Worm (Caenorhabditis elegans) whole organism, midembryonic: ENCODE measurements around the gene acl-14.

ENCODE experiments used
- T22C8.4 ChIP-seq: fragments of 200-800 bp; sonication (Bioruptor generic); IDR thresholded peaks from 2 replicates; pipeline ENCODE4 v1.3.6; 2022; ENCODE audit warnings: missing genetic modification characterization, missing compliant biosample characterization
- cog-1 ChIP-seq: sonication (generic microtip); optimal IDR thresholded peaks from 2 replicates; lab custom pipeline; 2016; ENCODE audit warnings: missing genetic modification characterization, missing compliant biosample characterization
- flt-1 ChIP-seq: fragments of 200-800 bp; sonication (Bioruptor generic); IDR thresholded peaks from 2 replicates; pipeline ENCODE4 v1.3.6; 2022; ENCODE audit warnings: missing genetic modification characterization, missing compliant biosample characterization
- klf-2 ChIP-seq: fragments of 200-800 bp; sonication (Bioruptor generic); conservative IDR thresholded peaks from 2 replicates; pipeline ENCODE4 v1.3.6; 2022; ENCODE audit warnings: missing genetic modification reagents, missing genetic modification characterization, missing compliant biosample characterization
- med-1 ChIP-seq: sonication (generic microtip); optimal IDR thresholded peaks from 2 replicates; lab custom pipeline; 2017; ENCODE audit warnings: missing genetic modification characterization, mild to moderate bottlenecking, missing compliant biosample characterization, antibody characterized with exemption, missing genetic modification reagents; ENCODE audit not compliant: insufficient read depth
- ref-1 ChIP-seq: fragments of 200-800 bp; sonication (Bioruptor generic); conservative IDR thresholded peaks from 2 replicates; pipeline ENCODE4 v1.3.6; 2022; ENCODE audit warnings: missing genetic modification reagents, missing genetic modification characterization, missing compliant biosample characterization
- tab-1 ChIP-seq: fragments of 200-800 bp; sonication (Bioruptor generic); IDR thresholded peaks from 2 replicates; pipeline ENCODE4 v1.3.6; 2022; ENCODE audit warnings: missing genetic modification characterization, missing compliant biosample characterization
- ztf-23 ChIP-seq: fragments of 200-800 bp; sonication (Bioruptor generic); IDR thresholded peaks from 2 replicates; pipeline ENCODE4 v1.3.6; 2022; ENCODE audit warnings: missing genetic modification reagents, missing genetic modification characterization, missing compliant biosample characterization
- ztf-29 ChIP-seq: fragments of 200-800 bp; sonication (Bioruptor generic); IDR thresholded peaks from 2 replicates; pipeline ENCODE4 v1.3.6; 2022; ENCODE audit warnings: missing genetic modification reagents, missing genetic modification characterization, missing compliant biosample characterization

- no peak for TF ChIP-seq ztf-23
- TF ChIP-seq flt-1 (GFP tag; lab: Robert Waterston, UW): no peak
- no peak for TF ChIP-seq tab-1 (GFP tag; lab: Robert Waterston, UW)
- no peak for TF ChIP-seq cog-1 (tag; lab: Kevin White, UChicago)
- no peak for TF ChIP-seq ref-1
- TF ChIP-seq T22C8.4: no peak
- TF ChIP-seq klf-2 (GFP tag; lab: Robert Waterston, UW): no peak
- no peak for TF ChIP-seq ztf-29 (GFP tag; lab: Robert Waterston, UW)
- no peak for TF ChIP-seq med-1 (GFP tag; lab: Kevin White, UChicago)
Observed at ce11 chrV:9349687-9350086, 16.3 kb upstream of the acl-14 start, which contains the start of gene srx-47.
